Fruit fly (Drosophila melanogaster) whole organism, embryonic: ENCODE results near the gene teq.
A peak's percentile ranks its signal among the peaks of the same experiment; 100 is the strongest.

Source experiments
- Atf6 ChIP-seq: fragments of 200-800 bp; sonication (Bioruptor generic); IDR thresholded peaks from 2 replicates; pipeline ENCODE4 v1.3.6; 2022; ENCODE audit warnings: missing biosample characterization, missing genetic modification characterization
- Bteb2 ChIP-seq: fragments of 200-800 bp; sonication (Bioruptor generic); optimal IDR thresholded peaks from 2 replicates; lab custom pipeline; 2016; ENCODE audit warnings: missing biosample characterization, missing genetic modification characterization
- C15 ChIP-seq: fragments of 200-800 bp; sonication (Bioruptor generic); IDR thresholded peaks from 3 replicates; pipeline ENCODE4 v1.3.6; 2022; ENCODE audit warnings: missing biosample characterization, missing genetic modification characterization
- CG10565 ChIP-seq: fragments of 200-800 bp; sonication (Bioruptor generic); optimal IDR thresholded peaks from 3 replicates; lab custom pipeline; 2016; ENCODE audit warnings: missing biosample characterization, mild to moderate bottlenecking, missing genetic modification characterization
- CG10959 ChIP-seq: fragments of 200-800 bp; sonication (Bioruptor generic); IDR thresholded peaks from 2 replicates; pipeline ENCODE4 v1.3.6; 2022; ENCODE audit warnings: missing biosample characterization, missing genetic modification characterization
- CG11085 ChIP-seq: fragments of 200-800 bp; sonication (Bioruptor generic); IDR thresholded peaks from 2 replicates; pipeline ENCODE4 v1.3.6; 2022; ENCODE audit warnings: missing biosample characterization, missing genetic modification characterization
- CG12219 ChIP-seq: fragments of 200-800 bp; sonication (Bioruptor generic); optimal IDR thresholded peaks from 3 replicates; lab custom pipeline; 2018; ENCODE audit warnings: missing biosample characterization, mild to moderate bottlenecking, missing genetic modification characterization
- CG13123 ChIP-seq: fragments of 200-800 bp; sonication (Bioruptor generic); optimal IDR thresholded peaks from 2 replicates; lab custom pipeline; 2016; ENCODE audit warnings: missing biosample characterization, missing genetic modification characterization
- CG13287 ChIP-seq: fragments of 200-800 bp; sonication (Bioruptor generic); IDR thresholded peaks from 2 replicates; pipeline ENCODE4 v1.3.6; 2022; ENCODE audit warnings: missing biosample characterization, missing genetic modification characterization; ENCODE audit not compliant: partially characterized antibody
- CG15073 ChIP-seq: fragments of 200-800 bp; sonication (Bioruptor generic); optimal IDR thresholded peaks from 2 replicates; lab custom pipeline; 2016; ENCODE audit warnings: missing biosample characterization, missing genetic modification characterization
- CG16863 ChIP-seq: fragments of 200-800 bp; sonication (Bioruptor generic); optimal IDR thresholded peaks from 3 replicates; lab custom pipeline; 2016; ENCODE audit warnings: missing biosample characterization, missing genetic modification characterization
- CG18476 ChIP-seq: fragments of 200-800 bp; sonication (Bioruptor generic); optimal IDR thresholded peaks from 2 replicates; lab custom pipeline; 2016; ENCODE audit warnings: missing biosample characterization, mild to moderate bottlenecking, missing genetic modification characterization
- CG18599 ChIP-seq: fragments of 200-800 bp; sonication (Bioruptor generic); optimal IDR thresholded peaks from 3 replicates; lab custom pipeline; 2017; ENCODE audit warnings: missing biosample characterization, missing genetic modification characterization, mild to moderate bottlenecking, moderate library complexity, missing genetic modification reagents
- CG3995 ChIP-seq: fragments of 200-800 bp; sonication (Bioruptor generic); optimal IDR thresholded peaks from 3 replicates; lab custom pipeline; 2016; ENCODE audit warnings: missing biosample characterization, missing genetic modification characterization
- CG4404 ChIP-seq: fragments of 200-800 bp; sonication (Bioruptor generic); IDR thresholded peaks from 2 replicates; pipeline ENCODE4 v1.3.6; 2022; ENCODE audit warnings: missing biosample characterization, missing genetic modification characterization
- CG4820 ChIP-seq: fragments of 200-800 bp; sonication (Bioruptor generic); optimal IDR thresholded peaks from 3 replicates; lab custom pipeline; 2016; ENCODE audit warnings: missing biosample characterization, missing genetic modification characterization
- CG5180 ChIP-seq: fragments of 200-800 bp; sonication (Bioruptor generic); optimal IDR thresholded peaks from 3 replicates; lab custom pipeline; 2017; ENCODE audit warnings: missing biosample characterization, missing genetic modification characterization, mild to moderate bottlenecking, moderate library complexity, missing genetic modification reagents
- CG7556 ChIP-seq: fragments of 200-800 bp; sonication (Bioruptor generic); optimal IDR thresholded peaks from 2 replicates; lab custom pipeline; 2017; ENCODE audit warnings: missing biosample characterization, mild to moderate bottlenecking, missing genetic modification characterization
- CG8089 ChIP-seq: fragments of 200-800 bp; sonication (Bioruptor generic); optimal IDR thresholded peaks from 3 replicates; lab custom pipeline; 2016; ENCODE audit warnings: missing biosample characterization, missing genetic modification characterization
- CG9609 ChIP-seq: fragments of 200-800 bp; sonication (Bioruptor generic); optimal IDR thresholded peaks from 3 replicates; lab custom pipeline; 2016; ENCODE audit warnings: missing biosample characterization, missing genetic modification characterization
- CG9797 ChIP-seq: fragments of 200-800 bp; sonication (Bioruptor generic); optimal IDR thresholded peaks from 3 replicates; lab custom pipeline; 2018; ENCODE audit warnings: missing biosample characterization, mild to moderate bottlenecking, missing genetic modification characterization
- CHES-1-like ChIP-seq: fragments of 200-800 bp; sonication (Bioruptor generic); optimal IDR thresholded peaks from 2 replicates; lab custom pipeline; 2016; ENCODE audit warnings: missing biosample characterization, missing genetic modification characterization
- CrebB ChIP-seq: fragments of 200-800 bp; sonication (Bioruptor generic); optimal IDR thresholded peaks from 3 replicates; lab custom pipeline; 2018; ENCODE audit warnings: missing biosample characterization, mild to moderate bottlenecking, missing genetic modification characterization
- D19B ChIP-seq: fragments of 200-800 bp; sonication (Bioruptor generic); optimal IDR thresholded peaks from 2 replicates; lab custom pipeline; 2017; ENCODE audit warnings: missing biosample characterization, mild to moderate bottlenecking, missing genetic modification characterization
- Dref ChIP-seq: fragments of 200-800 bp; sonication (Bioruptor generic); IDR thresholded peaks from 2 replicates; pipeline ENCODE4 v1.3.6; 2022; ENCODE audit warnings: missing biosample characterization, missing genetic modification characterization
- E2f1 ChIP-seq: fragments of 200-800 bp; sonication (Bioruptor generic); IDR thresholded peaks from 2 replicates; pipeline ENCODE4 v1.3.6; 2022; ENCODE audit warnings: missing biosample characterization, missing genetic modification characterization
- GATAe ChIP-seq: fragments of 200-800 bp; sonication (Bioruptor generic); conservative IDR thresholded peaks from 2 replicates; pipeline ENCODE4 v1.3.6; 2022; ENCODE audit warnings: missing biosample characterization, missing genetic modification characterization
- Gug ChIP-seq: fragments of 200-800 bp; sonication (Bioruptor generic); IDR thresholded peaks from 4 replicates; pipeline ENCODE4 v1.3.6; 2022; ENCODE audit warnings: missing biosample characterization, missing genetic modification characterization
- HLH54F ChIP-seq: fragments of 200-800 bp; sonication (Bioruptor generic); optimal IDR thresholded peaks from 3 replicates; lab custom pipeline; 2016; ENCODE audit warnings: missing biosample characterization, missing genetic modification characterization
- HmgD ChIP-seq: fragments of 200-800 bp; sonication (Bioruptor generic); optimal IDR thresholded peaks from 3 replicates; lab custom pipeline; 2016; ENCODE audit warnings: missing biosample characterization, missing genetic modification characterization
- MTF-1 ChIP-seq: fragments of 200-800 bp; sonication (Bioruptor generic); optimal IDR thresholded peaks from 2 replicates; lab custom pipeline; 2018; ENCODE audit warnings: missing biosample characterization, mild to moderate bottlenecking, missing genetic modification characterization, borderline replicate concordance
- NC2β ChIP-seq: fragments of 200-800 bp; sonication (Bioruptor generic); optimal IDR thresholded peaks from 2 replicates; lab custom pipeline; 2016; ENCODE audit warnings: missing biosample characterization, missing genetic modification characterization
- Ptx1 ChIP-seq: fragments of 200-800 bp; sonication (Bioruptor generic); IDR thresholded peaks from 2 replicates; pipeline ENCODE4 v1.3.6; 2022; ENCODE audit warnings: missing biosample characterization, missing genetic modification characterization
- ac ChIP-seq: fragments of 200-800 bp; sonication (Bioruptor generic); optimal IDR thresholded peaks from 3 replicates; lab custom pipeline; 2017; ENCODE audit warnings: missing biosample characterization, mild to moderate bottlenecking, missing genetic modification characterization
- cas ChIP-seq: fragments of 200-800 bp; sonication (Bioruptor generic); IDR thresholded peaks from 2 replicates; pipeline ENCODE4 v1.3.6; 2022; ENCODE audit warnings: missing biosample characterization, missing genetic modification characterization
- danr ChIP-seq: fragments of 200-800 bp; sonication (Bioruptor generic); IDR thresholded peaks from 2 replicates; pipeline ENCODE4 v1.3.6; 2022; ENCODE audit warnings: missing biosample characterization, missing genetic modification characterization
- eve ChIP-seq, 2 experiments: fragments of >200 bp; optimal IDR thresholded peaks; 2 replicates each; lab custom pipeline; 2017; ENCODE audit warnings: missing biosample characterization in 2 of 2, missing genetic modification characterization in 2 of 2
- gcm ChIP-seq: fragments of 200-800 bp; sonication (Bioruptor generic); optimal IDR thresholded peaks from 2 replicates; lab custom pipeline; 2019; ENCODE audit warnings: missing biosample characterization, mild to moderate bottlenecking, missing genetic modification characterization, moderate library complexity
- gsb-n ChIP-seq: fragments of 200-800 bp; sonication (Bioruptor generic); optimal IDR thresholded peaks from 3 replicates; lab custom pipeline; 2018; ENCODE audit warnings: missing biosample characterization, mild to moderate bottlenecking, missing genetic modification characterization
- gt ChIP-seq: fragments of 200-800 bp; sonication (Bioruptor generic); IDR thresholded peaks from 2 replicates; pipeline ENCODE4 v1.3.6; 2022; ENCODE audit warnings: missing biosample characterization, missing genetic modification characterization
- hb ChIP-seq: fragments of 200-800 bp; sonication (Bioruptor generic); IDR thresholded peaks from 3 replicates; pipeline ENCODE4 v1.3.6; 2022; ENCODE audit warnings: missing biosample characterization, missing genetic modification characterization; ENCODE audit not compliant: partially characterized antibody
- maf-S ChIP-seq: fragments of 200-800 bp; sonication (Bioruptor generic); optimal IDR thresholded peaks from 2 replicates; lab custom pipeline; 2016; ENCODE audit warnings: missing biosample characterization, missing genetic modification characterization
- mam ChIP-seq: fragments of 200-800 bp; sonication (Bioruptor generic); optimal IDR thresholded peaks from 3 replicates; lab custom pipeline; 2016; ENCODE audit warnings: missing biosample characterization, missing genetic modification characterization
- mirr ChIP-seq: fragments of 200-800 bp; sonication (Bioruptor generic); optimal IDR thresholded peaks from 3 replicates; lab custom pipeline; 2018; ENCODE audit warnings: missing biosample characterization, mild to moderate bottlenecking, missing genetic modification characterization
- nerfin-2 ChIP-seq: fragments of 200-800 bp; sonication (Bioruptor generic); IDR thresholded peaks from 2 replicates; pipeline ENCODE4 v1.3.6; 2022; ENCODE audit warnings: missing biosample characterization, missing genetic modification characterization; ENCODE audit not compliant: partially characterized antibody
- scrt ChIP-seq: fragments of 200-800 bp; sonication (Bioruptor generic); optimal IDR thresholded peaks from 2 replicates; lab custom pipeline; 2018; ENCODE audit warnings: missing biosample characterization, mild to moderate bottlenecking, missing genetic modification characterization, moderate library complexity
- so ChIP-seq: fragments of 200-800 bp; sonication (Bioruptor generic); IDR thresholded peaks from 3 replicates; pipeline ENCODE4 v1.3.6; 2022; ENCODE audit warnings: missing biosample characterization, missing genetic modification characterization
- tio ChIP-seq: fragments of 200-800 bp; sonication (Bioruptor generic); optimal IDR thresholded peaks from 2 replicates; lab custom pipeline; 2017; ENCODE audit warnings: missing biosample characterization, missing genetic modification characterization, inconsistent platforms
- vnd ChIP-seq: fragments of 200-800 bp; sonication (Bioruptor generic); IDR thresholded peaks from 3 replicates; pipeline ENCODE4 v1.3.6; 2022; ENCODE audit warnings: missing biosample characterization, missing genetic modification characterization; ENCODE audit not compliant: partially characterized antibody
- wor ChIP-seq: fragments of 200-800 bp; sonication (Bioruptor generic); IDR thresholded peaks from 2 replicates; pipeline ENCODE4 v1.3.6; 2022; ENCODE audit warnings: missing biosample characterization, missing genetic modification characterization

Gene teq

dm6 chr3L:9072731-9073385, 1.6 kb upstream of the teq start, which contains the start of the genes CG4911 and CG4942 (continued):
- TF ChIP-seq CG8089 (GFP tag; lab: Kevin White, UChicago) (peak; percentile 60), CG7556 (GFP tag; lab: Kevin White, UChicago) (peak; percentile 42), C15 (GFP tag; lab: Robert Waterston, UW) (no peak), ac (no peak), tio (peak; percentile 66), Dref (GFP tag; lab: Robert Waterston, UW) (no peak), CG4820 (peak; percentile 58), mam (GFP tag; lab: Kevin White, UChicago) (peak; percentile 81), GATAe (GFP tag; lab: Robert Waterston, UW) (no peak; the same call in 1 of the 2 replicates), HLH54F (GFP tag; lab: Kevin White, UChicago) (peak; percentile 80), CrebB (no peak), CG10565 (GFP tag; lab: Kevin White, UChicago) (no peak), HmgD (GFP tag; lab: Kevin White, UChicago) (peak; percentile 32), Ptx1 (GFP tag; lab: Robert Waterston, UW) (peak; percentile 82), eve (GFP tag; optimal IDR thresholded peaks at IDR 0.05; lab: Kevin White, UChicago) (peak in 1 of 2 experiments; percentile 47), CG13287 (GFP tag; lab: Robert Waterston, UW) (no peak), Bteb2 (GFP tag; lab: Kevin White, UChicago) (peak; percentile 65), Atf6 (GFP tag; lab: Robert Waterston, UW) (peak; percentile 69), gsb-n (tag; lab: Kevin White, UChicago) (no peak), cas (peak; percentile 21; the same call in 1 of the 2 replicates), vnd (GFP tag; lab: Robert Waterston, UW) (no peak), gcm (GFP tag; lab: Kevin White, UChicago) (no peak), maf-S (GFP tag; lab: Kevin White, UChicago) (peak; percentile 27), CG11085 (peak; percentile 54; the same call in 1 of the 2 replicates), CG16863 (GFP tag; lab: Kevin White, UChicago) (peak; percentile 67), CG9609 (peak; percentile 61), NC2β (GFP tag; lab: Kevin White, UChicago) (peak; percentile 70), Gug (GFP tag; lab: Robert Waterston, UW) (peak; percentile 36; the same call in 1 of the 4 replicates), CHES-1-like (GFP tag; lab: Kevin White, UChicago) (peak; percentile 82), wor (GFP tag; lab: Robert Waterston, UW) (no peak), E2f1 (GFP tag; lab: Robert Waterston, UW) (peak; percentile 57), CG10959 (GFP tag; lab: Robert Waterston, UW) (peak; percentile 96), so (GFP tag; lab: Robert Waterston, UW) (0 out of 3 replicates have a peak, but pooled peaks have one; percentile 28), danr (GFP tag; lab: Robert Waterston, UW) (peak; percentile 64), MTF-1 (GFP tag; lab: Kevin White, UChicago) (no peak), hb (GFP tag; lab: Robert Waterston, UW) (no peak), CG3995 (GFP tag; lab: Kevin White, UChicago) (peak; percentile 27), CG15073 (GFP tag; lab: Kevin White, UChicago) (no peak), CG4404 (GFP tag; lab: Robert Waterston, UW) (0 out of 2 replicates have a peak, but pooled peaks have one; percentile 23), CG12219 (GFP tag; lab: Kevin White, UChicago) (peak; percentile 41), CG9797 (GFP tag; lab: Kevin White, UChicago) (peak; percentile 79), CG18599 (GFP tag; lab: Kevin White, UChicago) (peak; percentile 63), CG18476 (peak; percentile 59), gt (GFP tag; lab: Robert Waterston, UW) (no peak), CG13123 (peak; percentile 75), scrt (GFP tag; lab: Kevin White, UChicago) (peak; percentile 45), mirr (peak; percentile 36), CG5180 (GFP tag; lab: Kevin White, UChicago) (peak; percentile 19), D19B (GFP tag; lab: Kevin White, UChicago) (peak; percentile 60), nerfin-2 (GFP tag; lab: Robert Waterston, UW) (no peak)
